Worm (Caenorhabditis elegans) whole organism, young adult: Measurements from ENCODE around the gene H03G16.7.

Source experiments
- B0019.2 ChIP-seq: fragments of 200-800 bp; sonication (Bioruptor generic); conservative IDR thresholded peaks from 2 replicates; pipeline ENCODE4 v1.3.6; 2022; ENCODE audit warnings: missing genetic modification reagents, missing genetic modification characterization, missing compliant biosample characterization
- B0035.1 ChIP-seq: sonication (generic microtip); optimal IDR thresholded peaks from 2 replicates; lab custom pipeline; 2016; ENCODE audit warnings: missing genetic modification characterization, mild to moderate bottlenecking, missing compliant biosample characterization, missing genotype, missing genetic modification reagents
- C06A6.2 ChIP-seq: fragments of 200-800 bp; sonication (Bioruptor generic); conservative IDR thresholded peaks from 2 replicates; pipeline ENCODE4 v1.3.6; 2022; ENCODE audit warnings: missing genetic modification characterization, missing compliant biosample characterization
- D2030.7 ChIP-seq: fragments of 200-800 bp; sonication (Bioruptor generic); IDR thresholded peaks from 2 replicates; pipeline ENCODE4 v1.3.6; 2022; ENCODE audit warnings: missing genetic modification reagents, missing genetic modification characterization, missing compliant biosample characterization
- F10E7.11 ChIP-seq: sonication (generic microtip); optimal IDR thresholded peaks from 2 replicates; lab custom pipeline; 2017; ENCODE audit warnings: mild to moderate bottlenecking, missing genetic modification characterization, moderate library complexity, missing compliant biosample characterization
- F22D6.2 ChIP-seq: sonication (generic microtip); optimal IDR thresholded peaks from 2 replicates; lab custom pipeline; 2016; ENCODE audit warnings: mild to moderate bottlenecking, missing genetic modification characterization, missing compliant biosample characterization
- F23B12.7 ChIP-seq: sonication (generic microtip); optimal IDR thresholded peaks from 2 replicates; lab custom pipeline; 2017; ENCODE audit warnings: missing genetic modification characterization, mild to moderate bottlenecking, missing compliant biosample characterization, antibody characterized with exemption, moderate library complexity; ENCODE audit not compliant: insufficient read depth
- F52B5.7 ChIP-seq: sonication (generic microtip); optimal IDR thresholded peaks from 2 replicates; lab custom pipeline; 2016; ENCODE audit warnings: mild to moderate bottlenecking, missing genetic modification characterization, missing compliant biosample characterization
- F55B11.4 ChIP-seq: sonication (generic microtip); optimal IDR thresholded peaks from 2 replicates; lab custom pipeline; 2016; ENCODE audit warnings: missing compliant biosample characterization, missing genetic modification characterization, borderline replicate concordance; ENCODE audit not compliant: insufficient read depth
- F57A8.1 ChIP-seq: fragments of 200-800 bp; sonication (Bioruptor generic); optimal IDR thresholded peaks from 2 replicates; lab custom pipeline; 2018; ENCODE audit warnings: mild to moderate bottlenecking, missing genetic modification characterization, moderate library complexity, missing compliant biosample characterization
- F57C9.4 ChIP-seq: sonication (generic microtip); optimal IDR thresholded peaks from 2 replicates; lab custom pipeline; 2017; ENCODE audit warnings: mild to moderate bottlenecking, missing genetic modification characterization, missing compliant biosample characterization
- K11D2.4 ChIP-seq: fragments of 200-800 bp; sonication (Bioruptor generic); IDR thresholded peaks from 2 replicates; pipeline ENCODE4 v1.3.6; 2022; ENCODE audit warnings: missing genetic modification reagents, missing genetic modification characterization, missing compliant biosample characterization
- K12H6.12 ChIP-seq: fragments of 200-800 bp; sonication (Bioruptor generic); optimal IDR thresholded peaks from 2 replicates; lab custom pipeline; 2018; ENCODE audit warnings: mild to moderate bottlenecking, missing genetic modification characterization, missing compliant biosample characterization
- T07F8.4 ChIP-seq: sonication (generic microtip); optimal IDR thresholded peaks from 2 replicates; lab custom pipeline; 2016; ENCODE audit warnings: mild to moderate bottlenecking, missing genetic modification characterization, moderate library complexity, missing compliant biosample characterization
- T26A5.8 ChIP-seq: sonication (generic microtip); optimal IDR thresholded peaks from 2 replicates; lab custom pipeline; 2016; ENCODE audit warnings: missing genetic modification characterization, missing compliant biosample characterization
- Y53G8AR.9 ChIP-seq: fragments of 200-800 bp; sonication (Bioruptor generic); conservative IDR thresholded peaks from 2 replicates; pipeline ENCODE4 v1.3.6; 2022; ENCODE audit warnings: missing genetic modification reagents, missing genetic modification characterization, missing compliant biosample characterization
- athp-1 ChIP-seq: sonication (generic microtip); optimal IDR thresholded peaks from 2 replicates; lab custom pipeline; 2017; ENCODE audit warnings: mild to moderate bottlenecking, missing genetic modification characterization, missing compliant biosample characterization
- attf-6 ChIP-seq: fragments of 200-800 bp; sonication (Bioruptor generic); IDR thresholded peaks from 2 replicates; pipeline ENCODE4 v1.3.6; 2022; ENCODE audit warnings: missing genetic modification reagents, missing genetic modification characterization, missing compliant biosample characterization
- cebp-2 ChIP-seq: fragments of 200-800 bp; sonication (Bioruptor generic); IDR thresholded peaks from 2 replicates; pipeline ENCODE4 v1.3.6; 2022; ENCODE audit warnings: missing genetic modification characterization, missing compliant biosample characterization
- ceh-27 ChIP-seq: fragments of 200-800 bp; sonication (Bioruptor generic); optimal IDR thresholded peaks from 2 replicates; lab custom pipeline; 2018; ENCODE audit warnings: mild to moderate bottlenecking, missing genetic modification characterization, moderate library complexity, missing compliant biosample characterization
- egl-18 ChIP-seq: fragments of 200-800 bp; sonication (Bioruptor generic); IDR thresholded peaks from 2 replicates; pipeline ENCODE4 v1.3.6; 2022; ENCODE audit warnings: missing genetic modification reagents, missing genetic modification characterization, missing compliant biosample characterization
- egrh-3 ChIP-seq: fragments of 200-800 bp; sonication (Bioruptor generic); IDR thresholded peaks from 2 replicates; pipeline ENCODE4 v1.3.6; 2022; ENCODE audit warnings: missing genetic modification reagents, missing genetic modification characterization, missing compliant biosample characterization
- ets-4 ChIP-seq: fragments of 200-800 bp; sonication (Bioruptor generic); optimal IDR thresholded peaks from 2 replicates; lab custom pipeline; 2018; ENCODE audit warnings: mild to moderate bottlenecking, missing genetic modification characterization, missing compliant biosample characterization
- fkh-3 ChIP-seq: sonication (generic microtip); optimal IDR thresholded peaks from 2 replicates; lab custom pipeline; 2016; ENCODE audit warnings: mild to moderate bottlenecking, missing genetic modification characterization, missing compliant biosample characterization
- him-1 ChIP-seq: sonication (generic microtip); optimal IDR thresholded peaks from 2 replicates; lab custom pipeline; 2016; ENCODE audit warnings: missing genotype, missing genetic modification reagents, missing genetic modification characterization, missing compliant biosample characterization
- hmg-20 ChIP-seq: fragments of 200-800 bp; sonication (Bioruptor generic); IDR thresholded peaks from 2 replicates; pipeline ENCODE4 v1.3.6; 2022; ENCODE audit warnings: missing genetic modification reagents, missing genetic modification characterization, missing compliant biosample characterization
- hrde-1 ChIP-seq: sonication (generic microtip); optimal IDR thresholded peaks from 2 replicates; lab custom pipeline; 2016; ENCODE audit warnings: missing genetic modification characterization, mild to moderate bottlenecking, missing compliant biosample characterization, moderate library complexity, missing genotype, missing genetic modification reagents, borderline replicate concordance
- lag-1 ChIP-seq: fragments of 200-800 bp; sonication (Bioruptor generic); IDR thresholded peaks from 2 replicates; pipeline ENCODE4 v1.3.6; 2022; ENCODE audit warnings: missing genetic modification reagents, missing genetic modification characterization, missing compliant biosample characterization
- let-526 ChIP-seq: fragments of 200-800 bp; sonication (Bioruptor generic); IDR thresholded peaks from 2 replicates; pipeline ENCODE4 v1.3.6; 2022; ENCODE audit warnings: missing genetic modification reagents, missing genetic modification characterization, missing compliant biosample characterization
- let-607 ChIP-seq, 2 experiments: fragments of 200-800 bp in 1 of 2; sonication (Bioruptor generic) in 1 of 2; sonication (generic microtip) in 1 of 2; optimal IDR thresholded peaks; 2 replicates each; lab custom pipeline; 2016 to 2018; ENCODE audit warnings: mild to moderate bottlenecking in 2 of 2, missing compliant biosample characterization in 2 of 2, missing genetic modification characterization in 2 of 2, moderate library complexity in 2 of 2, missing genotype in 1 of 2
- lin-54 ChIP-seq: fragments of 200-800 bp; sonication (Bioruptor generic); optimal IDR thresholded peaks from 2 replicates; lab custom pipeline; 2018; ENCODE audit warnings: mild to moderate bottlenecking, missing genetic modification characterization, missing compliant biosample characterization
- madf-10 ChIP-seq: sonication (generic microtip); optimal IDR thresholded peaks from 2 replicates; lab custom pipeline; 2016; ENCODE audit warnings: mild to moderate bottlenecking, missing genetic modification characterization, missing compliant biosample characterization
- madf-6 ChIP-seq: fragments of 200-800 bp; sonication (Bioruptor generic); IDR thresholded peaks from 2 replicates; pipeline ENCODE4 v1.3.6; 2022; ENCODE audit warnings: missing genetic modification reagents, missing genetic modification characterization, missing compliant biosample characterization
- madf-8 ChIP-seq: fragments of 200-800 bp; sonication (Bioruptor generic); conservative IDR thresholded peaks from 2 replicates; pipeline ENCODE4 v1.3.6; 2022; ENCODE audit warnings: missing genetic modification reagents, missing genetic modification characterization, missing compliant biosample characterization
- nfya-1 ChIP-seq: sonication (generic microtip); optimal IDR thresholded peaks from 2 replicates; lab custom pipeline; 2017; ENCODE audit warnings: antibody characterized with exemption, missing compliant biosample characterization, missing genetic modification characterization, borderline replicate concordance; ENCODE audit not compliant: insufficient read depth
- nhr-120 ChIP-seq: fragments of 200-800 bp; sonication (Bioruptor generic); IDR thresholded peaks from 2 replicates; pipeline ENCODE4 v1.3.6; 2022; ENCODE audit warnings: missing genetic modification characterization, missing compliant biosample characterization
- nhr-90 ChIP-seq: sonication (generic microtip); optimal IDR thresholded peaks from 2 replicates; lab custom pipeline; 2016; ENCODE audit warnings: missing genotype, mild to moderate bottlenecking, missing genetic modification characterization, missing compliant biosample characterization
- snpc-1.1 ChIP-seq: sonication (generic microtip); optimal IDR thresholded peaks from 2 replicates; lab custom pipeline; 2017; ENCODE audit warnings: missing genetic modification characterization, mild to moderate bottlenecking, missing compliant biosample characterization, antibody characterized with exemption, moderate library complexity, missing genotype, missing genetic modification reagents; ENCODE audit not compliant: insufficient read depth
- snpc-4 ChIP-seq, 5 experiments: fragments of 150-350 bp in 1 of 5; sonication (generic microtip) in 4 of 5; optimal IDR thresholded peaks; 2 replicates each; lab custom pipeline; 2014 to 2018; ENCODE audit warnings: missing genetic modification characterization in 5 of 5, missing biosample characterization in 3 of 5, antibody characterized with exemption in 2 of 5, mild to moderate bottlenecking in 2 of 5, missing compliant biosample characterization in 2 of 5, missing genotype in 2 of 5, moderate library complexity in 2 of 5, missing genetic modification reagents in 1 of 5
- somi-1 ChIP-seq: fragments of 200-800 bp; sonication (Bioruptor generic); optimal IDR thresholded peaks from 2 replicates; lab custom pipeline; 2018; ENCODE audit warnings: mild to moderate bottlenecking, missing genetic modification characterization, missing compliant biosample characterization
- tbx-9 ChIP-seq: sonication (generic microtip); optimal IDR thresholded peaks from 2 replicates; lab custom pipeline; 2016; ENCODE audit warnings: borderline replicate concordance, missing genetic modification characterization, inconsistent platforms, missing compliant biosample characterization
- tlf-1 ChIP-seq: fragments of 200-800 bp; sonication (Bioruptor generic); optimal IDR thresholded peaks from 2 replicates; lab custom pipeline; 2018; ENCODE audit warnings: mild to moderate bottlenecking, missing genetic modification characterization, missing compliant biosample characterization
- ztf-22 ChIP-seq: fragments of 200-800 bp; sonication (Bioruptor generic); optimal IDR thresholded peaks from 2 replicates; lab custom pipeline; 2018; ENCODE audit warnings: mild to moderate bottlenecking, missing genetic modification characterization, moderate library complexity, missing compliant biosample characterization
- ztf-25 ChIP-seq: fragments of 200-800 bp; sonication (Bioruptor generic); IDR thresholded peaks from 2 replicates; pipeline ENCODE4 v1.3.6; 2022; ENCODE audit warnings: missing genetic modification reagents, missing genetic modification characterization, missing compliant biosample characterization
- ztf-26 ChIP-seq: sonication (generic microtip); optimal IDR thresholded peaks from 2 replicates; lab custom pipeline; 2017; ENCODE audit warnings: missing genetic modification characterization, missing compliant biosample characterization
- ztf-6 ChIP-seq: fragments of 200-800 bp; sonication (Bioruptor generic); IDR thresholded peaks from 2 replicates; pipeline ENCODE4 v1.3.6; 2022; ENCODE audit warnings: missing genetic modification reagents, missing genetic modification characterization, missing compliant biosample characterization

H03G16.7 gene

ce11 chrX:15040552-15041080, 15.2 kb downstream of the H03G16.7 start, which contains the start of gene C18B12.4 (continued):
- TF ChIP-seq let-607 (tag; optimal IDR thresholded peaks at IDR 0.05; lab: Kevin White, UChicago): peak; percentile 25 to 58
- TF ChIP-seq madf-8 (GFP tag; lab: Robert Waterston, UW): peak; percentile 55
- no peak for TF ChIP-seq F55B11.4 (tag; lab: Kevin White, UChicago)
- TF ChIP-seq C06A6.2 (GFP tag; lab: Robert Waterston, UW): peak; percentile 55; the same call in 1 of the 2 replicates
- TF ChIP-seq egrh-3 (GFP tag; lab: Robert Waterston, UW): no peak; the same call in 1 of the 2 replicates
- TF ChIP-seq tbx-9: no peak
- no peak; the same call in 1 of the 2 replicates for TF ChIP-seq Y53G8AR.9 (GFP tag; lab: Robert Waterston, UW)
- TF ChIP-seq egl-18: no peak
- TF ChIP-seq somi-1 (GFP tag; lab: Kevin White, UChicago): peak; percentile 85
- peak; percentile 87; the same call in 1 of the 2 replicates for TF ChIP-seq K11D2.4 (GFP tag; lab: Robert Waterston, UW)
- peak; percentile 89 for TF ChIP-seq K12H6.12 (tag; lab: Kevin White, UChicago)
- TF ChIP-seq F10E7.11 (tag; lab: Kevin White, UChicago): no peak
- no peak for TF ChIP-seq nfya-1 (tag; lab: Kevin White, UChicago)
- TF ChIP-seq tlf-1 (GFP tag; lab: Kevin White, UChicago): peak; percentile 37
- TF ChIP-seq snpc-1.1 (tag; lab: Kevin White, UChicago): no peak
- peak; percentile 59 for TF ChIP-seq lin-54 (GFP tag; lab: Kevin White, UChicago)
- no peak for TF ChIP-seq attf-6
- TF ChIP-seq lag-1 (GFP tag; lab: Robert Waterston, UW): no peak
- peak; percentile 93 for TF ChIP-seq ztf-26 (tag; lab: Kevin White, UChicago)
- 0 out of 2 replicates have a peak, but pooled peaks have one; percentile 57 for TF ChIP-seq ztf-6 (GFP tag; lab: Robert Waterston, UW)
- TF ChIP-seq T26A5.8 (tag; lab: Kevin White, UChicago): no peak
- peak; percentile 64; the same call in 1 of the 2 replicates for TF ChIP-seq let-526 (GFP tag; lab: Robert Waterston, UW)
- TF ChIP-seq T07F8.4 (tag; lab: Kevin White, UChicago): no peak
- no peak for TF ChIP-seq ztf-25
- no peak for TF ChIP-seq him-1 (tag; lab: Kevin White, UChicago)
- TF ChIP-seq madf-10: peak; percentile 70
- TF ChIP-seq F57A8.1: no peak
- TF ChIP-seq F52B5.7 (tag; lab: Kevin White, UChicago): peak; percentile 26
- no peak for TF ChIP-seq B0019.2 (GFP tag; lab: Robert Waterston, UW)
- no peak for TF ChIP-seq hmg-20 (GFP tag; lab: Robert Waterston, UW)
- TF ChIP-seq F22D6.2 (tag; lab: Kevin White, UChicago): no peak
- no peak for TF ChIP-seq B0035.1 (tag; lab: Kevin White, UChicago)
- TF ChIP-seq F57C9.4: no peak
- TF ChIP-seq madf-6 (GFP tag; lab: Robert Waterston, UW): peak; percentile 62
- TF ChIP-seq ets-4: peak; percentile 21
- TF ChIP-seq nhr-90 (tag; lab: Kevin White, UChicago): peak; percentile 46
- peak; percentile 94 for TF ChIP-seq ceh-27
- no peak for TF ChIP-seq athp-1 (tag; lab: Kevin White, UChicago)
- TF ChIP-seq F23B12.7 (tag; lab: Kevin White, UChicago): peak; percentile 59
- TF ChIP-seq D2030.7 (GFP tag; lab: Robert Waterston, UW): no peak
- no peak for TF ChIP-seq fkh-3 (tag; lab: Kevin White, UChicago)
- TF ChIP-seq nhr-120 (GFP tag; lab: Robert Waterston, UW): 0 out of 2 replicates have a peak, but pooled peaks have one; percentile 29
- TF ChIP-seq snpc-4 (GFP tag; optimal IDR thresholded peaks at IDR 0.05; lab: Kevin White, UChicago): no peak
- TF ChIP-seq snpc-4 (tag; optimal IDR thresholded peaks at IDR 0.05; lab: Kevin White, UChicago): peak; percentile 19 to 74 (median 62)
- no peak for TF ChIP-seq cebp-2 (GFP tag; lab: Robert Waterston, UW)
- TF ChIP-seq hrde-1 (tag; lab: Kevin White, UChicago): no peak
- peak; percentile 47 for TF ChIP-seq ztf-22 (GFP tag; lab: Kevin White, UChicago)
